Worm (Caenorhabditis elegans) whole organism, midembryonic: ENCODE measurements around the gene C15B12.1.

Experiments used
- cog-1 ChIP-seq: sonication (generic microtip); optimal IDR thresholded peaks from 2 replicates; lab custom pipeline; 2016; ENCODE audit warnings: missing genetic modification characterization, missing compliant biosample characterization
- flt-1 ChIP-seq: fragments of 200-800 bp; sonication (Bioruptor generic); IDR thresholded peaks from 2 replicates; pipeline ENCODE4 v1.3.6; 2022; ENCODE audit warnings: missing genetic modification characterization, missing compliant biosample characterization
- klf-2 ChIP-seq: fragments of 200-800 bp; sonication (Bioruptor generic); conservative IDR thresholded peaks from 2 replicates; pipeline ENCODE4 v1.3.6; 2022; ENCODE audit warnings: missing genetic modification reagents, missing genetic modification characterization, missing compliant biosample characterization
- med-1 ChIP-seq: sonication (generic microtip); optimal IDR thresholded peaks from 2 replicates; lab custom pipeline; 2017; ENCODE audit warnings: missing genetic modification characterization, mild to moderate bottlenecking, missing compliant biosample characterization, antibody characterized with exemption, missing genetic modification reagents; ENCODE audit not compliant: insufficient read depth
- ref-1 ChIP-seq: fragments of 200-800 bp; sonication (Bioruptor generic); conservative IDR thresholded peaks from 2 replicates; pipeline ENCODE4 v1.3.6; 2022; ENCODE audit warnings: missing genetic modification reagents, missing genetic modification characterization, missing compliant biosample characterization
- tab-1 ChIP-seq: fragments of 200-800 bp; sonication (Bioruptor generic); IDR thresholded peaks from 2 replicates; pipeline ENCODE4 v1.3.6; 2022; ENCODE audit warnings: missing genetic modification characterization, missing compliant biosample characterization
- ztf-23 ChIP-seq: fragments of 200-800 bp; sonication (Bioruptor generic); IDR thresholded peaks from 2 replicates; pipeline ENCODE4 v1.3.6; 2022; ENCODE audit warnings: missing genetic modification reagents, missing genetic modification characterization, missing compliant biosample characterization

- TF ChIP-seq cog-1 (no peak), tab-1 (GFP tag; lab: Robert Waterston, UW) (no peak), ref-1 (GFP tag; lab: Robert Waterston, UW) (no peak), klf-2 (no peak), ztf-23 (GFP tag; lab: Robert Waterston, UW) (no peak), flt-1 (GFP tag; lab: Robert Waterston, UW) (no peak), med-1 (GFP tag; lab: Kevin White, UChicago) (no peak)
These were observed 46.0 kb downstream of the C15B12.1 start for ce11 chrX:6522634-6523070.
